Worm (Caenorhabditis elegans) whole organism, L4 larva: ENCODE measurements around the gene ZK546.2.

Experiments
- F49E8.2 ChIP-seq: sonication (generic microtip); optimal IDR thresholded peaks from 2 replicates; lab custom pipeline; 2016; ENCODE audit warnings: missing compliant biosample characterization, mild to moderate bottlenecking, missing genetic modification characterization, borderline replicate concordance
- T26A8.4 ChIP-seq: fragments of 200-800 bp; sonication (Bioruptor generic); IDR thresholded peaks from 2 replicates; pipeline ENCODE4 v1.3.6; 2022; ENCODE audit warnings: missing genetic modification characterization, missing compliant biosample characterization
- Y48G9A.11 ChIP-seq: fragments of 200-800 bp; sonication (Bioruptor generic); IDR thresholded peaks from 2 replicates; pipeline ENCODE4 v1.3.6; 2022; ENCODE audit warnings: missing genetic modification reagents, missing genetic modification characterization, missing compliant biosample characterization
- Y5F2A.4 ChIP-seq: fragments of 200-800 bp; sonication (Bioruptor generic); optimal IDR thresholded peaks from 2 replicates; lab custom pipeline; 2018; ENCODE audit warnings: mild to moderate bottlenecking, missing genetic modification characterization, missing compliant biosample characterization
- Y75B8A.6 ChIP-seq: fragments of 200-800 bp; sonication (Bioruptor generic); IDR thresholded peaks from 2 replicates; pipeline ENCODE4 v1.3.6; 2022; ENCODE audit warnings: missing genetic modification reagents, missing genetic modification characterization, missing compliant biosample characterization
- aha-1 ChIP-seq: fragments of 150-350 bp; peaks from one replicate; lab custom pipeline; 2014; ENCODE audit warnings: missing biosample characterization, missing genetic modification characterization
- aly-2 ChIP-seq: sonication (generic microtip); optimal IDR thresholded peaks from 2 replicates; lab custom pipeline; 2018; ENCODE audit warnings: missing biosample characterization, missing genetic modification characterization
- attf-4 ChIP-seq: sonication (generic microtip); optimal IDR thresholded peaks from 3 replicates; lab custom pipeline; 2017; ENCODE audit warnings: missing biosample characterization, missing genetic modification characterization
- ceh-82 ChIP-seq: sonication (generic microtip); optimal IDR thresholded peaks from 2 replicates; lab custom pipeline; 2017; ENCODE audit warnings: missing biosample characterization, missing genetic modification characterization
- ces-1 ChIP-seq: fragments of 150-350 bp; sonication (generic microtip); optimal IDR thresholded peaks from 4 replicates; lab custom pipeline; 2014; ENCODE audit warnings: missing biosample characterization, missing genetic modification reagents, missing genetic modification characterization
- daf-16 ChIP-seq, 3 experiments: sonication (generic microtip); optimal IDR thresholded peaks; 2 replicates each; lab custom pipeline; 2016 to 2017; ENCODE audit warnings: missing genetic modification characterization in 3 of 3, missing genetic modification reagents in 3 of 3, mild to moderate bottlenecking in 2 of 3, missing compliant biosample characterization in 2 of 3, missing biosample characterization in 1 of 3, moderate library complexity in 1 of 3
- dmd-6 ChIP-seq: fragments of 200-800 bp; sonication (Bioruptor generic); IDR thresholded peaks from 2 replicates; pipeline ENCODE4 v1.3.6; 2022; ENCODE audit warnings: missing genetic modification reagents, missing genetic modification characterization, missing compliant biosample characterization
- dmd-8 ChIP-seq: fragments of 200-800 bp; sonication (Bioruptor generic); IDR thresholded peaks from 2 replicates; pipeline ENCODE4 v1.3.6; 2022; ENCODE audit warnings: missing genetic modification characterization, missing compliant biosample characterization
- duxl-1 ChIP-seq: sonication (generic microtip); optimal IDR thresholded peaks from 2 replicates; lab custom pipeline; 2016; ENCODE audit warnings: mild to moderate bottlenecking, missing genetic modification characterization, moderate library complexity, missing compliant biosample characterization; ENCODE audit not compliant: poor library complexity
- dve-1 ChIP-seq: sonication (generic microtip); optimal IDR thresholded peaks from 2 replicates; lab custom pipeline; 2017; ENCODE audit warnings: antibody characterized with exemption, mild to moderate bottlenecking, missing genetic modification characterization, missing compliant biosample characterization; ENCODE audit not compliant: insufficient read depth
- egl-27 ChIP-seq: sonication (generic microtip); optimal IDR thresholded peaks from 3 replicates; lab custom pipeline; 2017; ENCODE audit warnings: missing biosample characterization, missing genetic modification reagents, missing genetic modification characterization
- egl-43 ChIP-seq: fragments of 200-800 bp; sonication (Bioruptor generic); IDR thresholded peaks from 2 replicates; pipeline ENCODE4 v1.3.6; 2022; ENCODE audit warnings: missing genetic modification reagents, missing genetic modification characterization, missing compliant biosample characterization
- fkh-10 ChIP-seq: fragments of 150-350 bp; optimal IDR thresholded peaks from 2 replicates; lab custom pipeline; 2014; ENCODE audit warnings: missing biosample characterization, missing genetic modification reagents, missing genetic modification characterization
- fos-1 ChIP-seq: fragments of 150-350 bp; optimal IDR thresholded peaks from 2 replicates; lab custom pipeline; 2014; ENCODE audit warnings: missing biosample characterization, missing genetic modification characterization
- gei-8 ChIP-seq: fragments of 200-800 bp; sonication (Bioruptor generic); optimal IDR thresholded peaks from 2 replicates; lab custom pipeline; 2018; ENCODE audit warnings: mild to moderate bottlenecking, missing genetic modification characterization, missing compliant biosample characterization
- hif-1 ChIP-seq, 2 experiments: sonication (generic microtip); optimal IDR thresholded peaks; 2 replicates each; lab custom pipeline; 2016 to 2017; ENCODE audit warnings: missing compliant biosample characterization in 2 of 2, missing genetic modification characterization in 2 of 2, missing genetic modification reagents in 2 of 2, missing genotype in 2 of 2, mild to moderate bottlenecking in 1 of 2
- hlh-30 ChIP-seq: sonication (generic microtip); optimal IDR thresholded peaks from 2 replicates; lab custom pipeline; 2017; ENCODE audit warnings: antibody characterized with exemption, mild to moderate bottlenecking, missing genetic modification characterization, missing compliant biosample characterization; ENCODE audit not compliant: insufficient read depth
- hmg-1.1 ChIP-seq: fragments of 200-800 bp; sonication (Bioruptor generic); IDR thresholded peaks from 2 replicates; pipeline ENCODE4 v1.3.6; 2022; ENCODE audit warnings: missing genetic modification reagents, missing genetic modification characterization, missing compliant biosample characterization
- jun-1 ChIP-seq: fragments of 150-350 bp; optimal IDR thresholded peaks from 2 replicates; lab custom pipeline; 2014; ENCODE audit warnings: missing biosample characterization, missing genetic modification reagents, missing genetic modification characterization
- lim-7 ChIP-seq: fragments of 200-800 bp; sonication (Bioruptor generic); IDR thresholded peaks from 2 replicates; pipeline ENCODE4 v1.3.6; 2022; ENCODE audit warnings: missing genetic modification characterization, missing compliant biosample characterization
- lin-1 ChIP-seq: fragments of 200-800 bp; sonication (Bioruptor generic); IDR thresholded peaks from 2 replicates; pipeline ENCODE4 v1.3.6; 2022; ENCODE audit warnings: missing genetic modification reagents, missing genetic modification characterization, missing compliant biosample characterization
- lin-13 ChIP-seq: fragments of 150-350 bp; optimal IDR thresholded peaks from 2 replicates; lab custom pipeline; 2014; ENCODE audit warnings: missing biosample characterization, missing genetic modification reagents, missing genetic modification characterization
- lin-15B ChIP-seq: fragments of 150-350 bp; sonication (generic microtip); optimal IDR thresholded peaks from 3 replicates; lab custom pipeline; 2014; ENCODE audit warnings: missing biosample characterization, missing genetic modification characterization
- lin-29 ChIP-seq: fragments of 200-800 bp; sonication (Bioruptor generic); IDR thresholded peaks from 2 replicates; pipeline ENCODE4 v1.3.6; 2022; ENCODE audit warnings: missing genetic modification reagents, missing genetic modification characterization, missing compliant biosample characterization
- lin-38 ChIP-seq: fragments of 200-800 bp; sonication (Bioruptor generic); IDR thresholded peaks from 2 replicates; pipeline ENCODE4 v1.3.6; 2022; ENCODE audit warnings: missing genetic modification reagents, missing genetic modification characterization, missing compliant biosample characterization
- lsy-2 ChIP-seq, 2 experiments: fragments of 150-350 bp in 1 of 2; sonication (generic microtip) in 1 of 2; optimal IDR thresholded peaks; 2 replicates each; lab custom pipeline; 2014 to 2017; ENCODE audit warnings: missing biosample characterization in 2 of 2, missing genetic modification characterization in 2 of 2
- madf-9 ChIP-seq: fragments of 200-800 bp; sonication (Bioruptor generic); conservative IDR thresholded peaks from 2 replicates; pipeline ENCODE4 v1.3.6; 2022; ENCODE audit warnings: missing genetic modification reagents, missing genetic modification characterization, missing compliant biosample characterization
- mdt-29 ChIP-seq: fragments of 200-800 bp; sonication (Bioruptor generic); IDR thresholded peaks from 2 replicates; pipeline ENCODE4 v1.3.6; 2022; ENCODE audit warnings: missing genetic modification reagents, missing genetic modification characterization, missing compliant biosample characterization
- mes-2 ChIP-seq: sonication (generic microtip); optimal IDR thresholded peaks from 2 replicates; lab custom pipeline; 2016; ENCODE audit warnings: missing genotype, mild to moderate bottlenecking, missing genetic modification characterization, missing compliant biosample characterization; ENCODE audit not compliant: poor library complexity, severe bottlenecking
- mxl-3 ChIP-seq: fragments of 200-800 bp; sonication (Bioruptor generic); optimal IDR thresholded peaks from 2 replicates; lab custom pipeline; 2018; ENCODE audit warnings: mild to moderate bottlenecking, missing genetic modification characterization, missing compliant biosample characterization
- nhr-11 ChIP-seq: fragments of 150-350 bp; optimal IDR thresholded peaks from 2 replicates; lab custom pipeline; 2014; ENCODE audit warnings: missing biosample characterization, missing genetic modification characterization
- nhr-111 ChIP-seq: fragments of 200-800 bp; sonication (Bioruptor generic); optimal IDR thresholded peaks from 2 replicates; lab custom pipeline; 2018; ENCODE audit warnings: mild to moderate bottlenecking, missing genetic modification characterization, missing compliant biosample characterization
- nhr-237 ChIP-seq: sonication (generic microtip); optimal IDR thresholded peaks from 2 replicates; lab custom pipeline; 2017; ENCODE audit warnings: missing biosample characterization, missing genetic modification characterization
- nhr-41 ChIP-seq: fragments of 200-800 bp; sonication (Bioruptor generic); IDR thresholded peaks from 2 replicates; pipeline ENCODE4 v1.3.6; 2022; ENCODE audit warnings: missing genetic modification reagents, missing genetic modification characterization, missing compliant biosample characterization
- php-3 ChIP-seq: fragments of 200-800 bp; sonication (Bioruptor generic); IDR thresholded peaks from 2 replicates; pipeline ENCODE4 v1.3.6; 2022; ENCODE audit warnings: missing genetic modification reagents, missing genetic modification characterization, missing compliant biosample characterization
- rbr-2 ChIP-seq: sonication (generic microtip); optimal IDR thresholded peaks from 2 replicates; lab custom pipeline; 2016; ENCODE audit warnings: missing genotype, missing genetic modification characterization, missing compliant biosample characterization
- saeg-2 ChIP-seq: fragments of 200-800 bp; sonication (Bioruptor generic); IDR thresholded peaks from 2 replicates; pipeline ENCODE4 v1.3.6; 2022; ENCODE audit warnings: missing genetic modification reagents, missing genetic modification characterization, missing compliant biosample characterization
- set-16 ChIP-seq: fragments of 200-800 bp; sonication (Bioruptor generic); IDR thresholded peaks from 2 replicates; pipeline ENCODE4 v1.3.6; 2022; ENCODE audit warnings: missing genetic modification reagents, missing genetic modification characterization, missing compliant biosample characterization
- spr-1 ChIP-seq: sonication (generic microtip); optimal IDR thresholded peaks from 2 replicates; lab custom pipeline; 2016; ENCODE audit warnings: mild to moderate bottlenecking, missing genetic modification characterization, missing compliant biosample characterization
- spr-3 ChIP-seq: fragments of 200-800 bp; sonication (Bioruptor generic); optimal IDR thresholded peaks from 2 replicates; lab custom pipeline; 2018; ENCODE audit warnings: mild to moderate bottlenecking, missing genetic modification characterization, missing compliant biosample characterization
- tra-1 ChIP-seq: fragments of 200-800 bp; sonication (Bioruptor generic); IDR thresholded peaks from 2 replicates; pipeline ENCODE4 v1.3.6; 2022; ENCODE audit warnings: missing genetic modification reagents, missing genetic modification characterization, missing compliant biosample characterization
- unc-130 ChIP-seq: sonication (generic microtip); optimal IDR thresholded peaks from 2 replicates; lab custom pipeline; 2016; ENCODE audit warnings: missing genetic modification reagents, missing genetic modification characterization, missing compliant biosample characterization
- zfp-3 ChIP-seq: fragments of 200-800 bp; sonication (Bioruptor generic); conservative IDR thresholded peaks from 2 replicates; pipeline ENCODE4 v1.3.6; 2022; ENCODE audit warnings: missing genetic modification reagents, missing genetic modification characterization, missing compliant biosample characterization
- zip-11 ChIP-seq: fragments of 200-800 bp; sonication (Bioruptor generic); IDR thresholded peaks from 2 replicates; pipeline ENCODE4 v1.3.6; 2022; ENCODE audit warnings: missing genetic modification characterization, missing compliant biosample characterization

ZK546.2 gene

ce11 chrII:4942397-4942796 lies 3.4 kb upstream of the ZK546.2 start:
- peak; percentile 42 for TF ChIP-seq rbr-2 (tag; lab: Kevin White, UChicago)
- TF ChIP-seq ces-1 (GFP tag; lab: Kevin White, UChicago): no peak
- no peak for TF ChIP-seq lin-15B (tag; lab: Kevin White, UChicago)
- TF ChIP-seq saeg-2: 0 out of 2 replicates have a peak, but pooled peaks have one; percentile 77
- TF ChIP-seq aha-1 (tag; lab: Kevin White, UChicago): peak; percentile 51
- TF ChIP-seq lin-1 (GFP tag; lab: Robert Waterston, UW): peak; percentile 22; the same call in 1 of the 2 replicates
- TF ChIP-seq tra-1: peak; percentile 68; the same call in 1 of the 2 replicates
- TF ChIP-seq nhr-237 (tag; lab: Kevin White, UChicago): no peak
- peak; percentile 84 for TF ChIP-seq dmd-8
- 0 out of 2 replicates have a peak, but pooled peaks have one; percentile 30 for TF ChIP-seq nhr-41 (GFP tag; lab: Robert Waterston, UW)
- peak; percentile 55 for TF ChIP-seq lin-13
- TF ChIP-seq F49E8.2 (tag; lab: Kevin White, UChicago): peak; percentile 54
- TF ChIP-seq dmd-6 (GFP tag; lab: Robert Waterston, UW): peak; percentile 47
- TF ChIP-seq lim-7 (GFP tag; lab: Robert Waterston, UW): peak; percentile 74
- peak; percentile 58 for TF ChIP-seq Y5F2A.4 (GFP tag; lab: Kevin White, UChicago)
- no peak for TF ChIP-seq attf-4 (tag; lab: Kevin White, UChicago)
- TF ChIP-seq mes-2 (tag; lab: Kevin White, UChicago): peak; percentile 79
- peak; percentile 82 for TF ChIP-seq egl-43
- TF ChIP-seq dve-1: peak; percentile 23
- TF ChIP-seq daf-16 (GFP tag; optimal IDR thresholded peaks at IDR 0.05; lab: Kevin White, UChicago): peak; percentile 4 to 31
- TF ChIP-seq daf-16 (tag; optimal IDR thresholded peaks at IDR 0.05; lab: Kevin White, UChicago): peak; percentile 37
- no peak for TF ChIP-seq lin-29 (GFP tag; lab: Robert Waterston, UW)
- peak; percentile 71 for TF ChIP-seq T26A8.4 (GFP tag; lab: Robert Waterston, UW)
- TF ChIP-seq spr-3 (GFP tag; lab: Kevin White, UChicago): peak; percentile 36
- TF ChIP-seq nhr-11 (tag; lab: Kevin White, UChicago): peak; percentile 6
- peak; percentile 59 for TF ChIP-seq spr-1 (tag; lab: Kevin White, UChicago)
- TF ChIP-seq php-3 (GFP tag; lab: Robert Waterston, UW): peak; percentile 43
- TF ChIP-seq fkh-10: no peak
- TF ChIP-seq jun-1 (tag; lab: Kevin White, UChicago): peak; percentile 6
- peak; percentile 79 for TF ChIP-seq Y48G9A.11 (GFP tag; lab: Robert Waterston, UW)
- TF ChIP-seq duxl-1 (tag; lab: Kevin White, UChicago): peak; percentile 80
- peak; percentile 66 for TF ChIP-seq unc-130 (GFP tag; lab: Kevin White, UChicago)
- TF ChIP-seq hif-1 (tag; optimal IDR thresholded peaks at IDR 0.05; lab: Kevin White, UChicago): peak in 1 of 2 experiments; percentile 32
- TF ChIP-seq zip-11 (GFP tag; lab: Robert Waterston, UW): no peak
- TF ChIP-seq ceh-82 (tag; lab: Kevin White, UChicago): no peak
- peak; percentile 58; the same call in 1 of the 2 replicates for TF ChIP-seq mdt-29
- peak; percentile 63; the same call in 1 of the 2 replicates for TF ChIP-seq madf-9 (GFP tag; lab: Robert Waterston, UW)
- TF ChIP-seq egl-27 (tag; lab: Kevin White, UChicago): no peak
- peak; percentile 76 for TF ChIP-seq lin-38
- peak; percentile 74; the same call in 1 of the 2 replicates for TF ChIP-seq Y75B8A.6 (GFP tag; lab: Robert Waterston, UW)
- TF ChIP-seq fos-1 (tag; lab: Kevin White, UChicago): no peak
- peak; percentile 7 for TF ChIP-seq mxl-3 (GFP tag; lab: Kevin White, UChicago)
- peak; percentile 53 for TF ChIP-seq aly-2 (tag; lab: Kevin White, UChicago)
- peak in 1 of 2 experiments; percentile 16 for TF ChIP-seq lsy-2 (tag; optimal IDR thresholded peaks at IDR 0.05; lab: Kevin White, UChicago)
- TF ChIP-seq set-16 (GFP tag; lab: Robert Waterston, UW): peak; percentile 65
- peak; percentile 38 for TF ChIP-seq nhr-111 (GFP tag; lab: Kevin White, UChicago)
- peak; percentile 56 for TF ChIP-seq gei-8 (GFP tag; lab: Kevin White, UChicago)
- peak; percentile 37 for TF ChIP-seq hlh-30 (tag; lab: Kevin White, UChicago)
- peak; percentile 65 for TF ChIP-seq hmg-1.1 (GFP tag; lab: Robert Waterston, UW)
- peak; percentile 82 for TF ChIP-seq zfp-3 (GFP tag; lab: Robert Waterston, UW)
